Fruit fly (Drosophila melanogaster) whole organism, embryonic: ENCODE measurements around the gene CG7156.
A peak's percentile ranks its signal among the peaks of the same experiment; 100 is the strongest.

Experiments used
- Abd-B ChIP-seq: fragments of 200-800 bp; sonication (Bioruptor generic); optimal IDR thresholded peaks from 2 replicates; lab custom pipeline; 2018; ENCODE audit warnings: missing biosample characterization, mild to moderate bottlenecking, missing genetic modification characterization, moderate library complexity
- Atf6 ChIP-seq: fragments of 200-800 bp; sonication (Bioruptor generic); IDR thresholded peaks from 2 replicates; pipeline ENCODE4 v1.3.6; 2022; ENCODE audit warnings: missing biosample characterization, missing genetic modification characterization
- CG11093 ChIP-seq: fragments of 200-800 bp; sonication (Bioruptor generic); IDR thresholded peaks from 3 replicates; pipeline ENCODE4 v1.3.6; 2022; ENCODE audit warnings: missing biosample characterization, missing genetic modification characterization
- CG11398 ChIP-seq: fragments of 200-800 bp; sonication (Bioruptor generic); optimal IDR thresholded peaks from 2 replicates; lab custom pipeline; 2016; ENCODE audit warnings: missing biosample characterization, missing genetic modification characterization
- CG11560 ChIP-seq: fragments of 200-800 bp; sonication (Bioruptor generic); IDR thresholded peaks from 3 replicates; pipeline ENCODE4 v1.3.6; 2022; ENCODE audit warnings: missing biosample characterization, missing genetic modification characterization
- CG12219 ChIP-seq: fragments of 200-800 bp; sonication (Bioruptor generic); optimal IDR thresholded peaks from 3 replicates; lab custom pipeline; 2018; ENCODE audit warnings: missing biosample characterization, mild to moderate bottlenecking, missing genetic modification characterization
- CG12236 ChIP-seq: fragments of 200-800 bp; sonication (Bioruptor generic); optimal IDR thresholded peaks from 2 replicates; lab custom pipeline; 2016; ENCODE audit warnings: missing biosample characterization, missing genetic modification characterization
- CG13894 ChIP-seq: fragments of 200-800 bp; sonication (Bioruptor generic); optimal IDR thresholded peaks from 3 replicates; lab custom pipeline; 2018; ENCODE audit warnings: missing biosample characterization, mild to moderate bottlenecking, missing genetic modification characterization, moderate library complexity
- CG15696 ChIP-seq: fragments of 200-800 bp; sonication (Bioruptor generic); optimal IDR thresholded peaks from 2 replicates; lab custom pipeline; 2019; ENCODE audit warnings: missing biosample characterization, mild to moderate bottlenecking, missing genetic modification characterization, moderate library complexity
- CG18476 ChIP-seq: fragments of 200-800 bp; sonication (Bioruptor generic); optimal IDR thresholded peaks from 2 replicates; lab custom pipeline; 2016; ENCODE audit warnings: missing biosample characterization, mild to moderate bottlenecking, missing genetic modification characterization
- CG30020 ChIP-seq: fragments of 200-800 bp; optimal IDR thresholded peaks from 2 replicates; lab custom pipeline; 2019; ENCODE audit warnings: missing biosample characterization, mild to moderate bottlenecking, missing genetic modification characterization, moderate library complexity
- CG33213 ChIP-seq: fragments of 200-800 bp; sonication (Bioruptor generic); optimal IDR thresholded peaks from 3 replicates; lab custom pipeline; 2016; ENCODE audit warnings: missing biosample characterization, missing genetic modification characterization
- CG34422 ChIP-seq: fragments of 200-800 bp; sonication (Bioruptor generic); IDR thresholded peaks from 3 replicates; pipeline ENCODE4 v1.3.6; 2022; ENCODE audit warnings: missing biosample characterization, missing genetic modification characterization
- CG3726 ChIP-seq: fragments of 200-800 bp; sonication (Bioruptor generic); IDR thresholded peaks from 3 replicates; pipeline ENCODE4, ENCODE4 v1.3.6; 2022; ENCODE audit warnings: missing biosample characterization, missing genetic modification characterization
- CG42726 ChIP-seq: fragments of 200-800 bp; sonication (Bioruptor generic); IDR thresholded peaks from 2 replicates; pipeline ENCODE4 v1.3.6; 2022; ENCODE audit warnings: missing biosample characterization, missing genetic modification characterization; ENCODE audit not compliant: partially characterized antibody
- CG43689 ChIP-seq: fragments of 200-800 bp; sonication (Bioruptor generic); IDR thresholded peaks from 2 replicates; pipeline ENCODE4 v1.3.6; 2022; ENCODE audit warnings: missing biosample characterization, missing genetic modification characterization
- CG9215 ChIP-seq: fragments of 200-800 bp; sonication (Bioruptor generic); IDR thresholded peaks from 2 replicates; pipeline ENCODE4 v1.3.6; 2022; ENCODE audit warnings: missing biosample characterization, missing genetic modification characterization
- CG9727 ChIP-seq: fragments of 200-800 bp; sonication (Bioruptor generic); optimal IDR thresholded peaks from 3 replicates; lab custom pipeline; 2017; ENCODE audit warnings: missing biosample characterization, mild to moderate bottlenecking, missing genetic modification characterization
- CG9817 ChIP-seq: fragments of 200-800 bp; sonication (Bioruptor generic); optimal IDR thresholded peaks from 2 replicates; lab custom pipeline; 2018; ENCODE audit warnings: missing biosample characterization, mild to moderate bottlenecking, missing genetic modification characterization, moderate library complexity
- Camta ChIP-seq: fragments of 200-800 bp; sonication (Bioruptor generic); optimal IDR thresholded peaks from 2 replicates; lab custom pipeline; 2016; ENCODE audit warnings: missing biosample characterization, missing genetic modification characterization
- Deaf1 ChIP-seq: fragments of 200-800 bp; optimal IDR thresholded peaks from 3 replicates; lab custom pipeline; 2019; ENCODE audit warnings: missing biosample characterization, mild to moderate bottlenecking, missing genetic modification characterization, moderate library complexity
- Doc3 ChIP-seq: fragments of 200-800 bp; sonication (Bioruptor generic); IDR thresholded peaks from 3 replicates; pipeline ENCODE4 v1.3.6; 2022; ENCODE audit warnings: missing biosample characterization, missing genetic modification characterization; ENCODE audit not compliant: partially characterized antibody
- ERR ChIP-seq: fragments of 200-800 bp; sonication (Bioruptor generic); optimal IDR thresholded peaks from 2 replicates; lab custom pipeline; 2016; ENCODE audit warnings: missing biosample characterization, missing genetic modification characterization
- Kr ChIP-seq: fragments of 200-800 bp; sonication (Bioruptor generic); optimal IDR thresholded peaks from 2 replicates; lab custom pipeline; 2017; ENCODE audit warnings: missing biosample characterization, mild to moderate bottlenecking, missing genetic modification characterization
- Myb ChIP-seq: fragments of 200-800 bp; sonication (Bioruptor generic); optimal IDR thresholded peaks from 2 replicates; lab custom pipeline; 2016; ENCODE audit warnings: missing biosample characterization, missing genetic modification characterization
- Opbp ChIP-seq: fragments of 200-800 bp; sonication (Bioruptor generic); IDR thresholded peaks from 3 replicates; pipeline ENCODE4 v1.3.6; 2022; ENCODE audit warnings: missing biosample characterization, missing genetic modification characterization; ENCODE audit not compliant: partially characterized antibody
- Stat92E ChIP-seq, 3 experiments: fragments of >200 bp in 2 of 3; fragments of 200-800 bp in 1 of 3; sonication (Bioruptor generic) in 1 of 3; optimal IDR thresholded peaks; 2 replicates each; lab custom pipeline; 2017 to 2019; ENCODE audit warnings: missing biosample characterization in 3 of 3, missing genetic modification characterization in 3 of 3, mild to moderate bottlenecking in 1 of 3, moderate library complexity in 1 of 3
- Vsx1 ChIP-seq: fragments of 200-800 bp; sonication (Bioruptor generic); optimal IDR thresholded peaks from 2 replicates; lab custom pipeline; 2017; ENCODE audit warnings: missing biosample characterization, mild to moderate bottlenecking, missing genetic modification characterization, missing genetic modification reagents
- abd-A ChIP-seq: fragments of 200-800 bp; sonication (Bioruptor generic); optimal IDR thresholded peaks from 3 replicates; lab custom pipeline; 2019; ENCODE audit warnings: missing biosample characterization, mild to moderate bottlenecking, missing genetic modification characterization, moderate library complexity
- al ChIP-seq: fragments of 200-800 bp; sonication (Bioruptor generic); IDR thresholded peaks from 2 replicates; pipeline ENCODE4 v1.3.6; 2022; ENCODE audit warnings: missing biosample characterization, missing genetic modification characterization
- ara ChIP-seq: fragments of 200-800 bp; sonication (Bioruptor generic); IDR thresholded peaks from 2 replicates; pipeline ENCODE4 v1.3.6; 2022; ENCODE audit warnings: missing biosample characterization, missing genetic modification characterization
- crol ChIP-seq: fragments of 200-800 bp; sonication (Bioruptor generic); IDR thresholded peaks from 2 replicates; pipeline ENCODE4 v1.3.6; 2022; ENCODE audit warnings: missing biosample characterization, missing genetic modification characterization
- disco-r ChIP-seq: fragments of 200-800 bp; sonication (Bioruptor generic); optimal IDR thresholded peaks from 2 replicates; lab custom pipeline; 2016; ENCODE audit warnings: missing biosample characterization, missing genetic modification characterization
- fd96Cb ChIP-seq: fragments of 200-800 bp; sonication (Bioruptor generic); optimal IDR thresholded peaks from 2 replicates; lab custom pipeline; 2018; ENCODE audit warnings: missing biosample characterization, mild to moderate bottlenecking, missing genetic modification characterization, moderate library complexity
- gt ChIP-seq: fragments of 200-800 bp; sonication (Bioruptor generic); IDR thresholded peaks from 2 replicates; pipeline ENCODE4 v1.3.6; 2022; ENCODE audit warnings: missing biosample characterization, missing genetic modification characterization
- ham ChIP-seq: fragments of 200-800 bp; sonication (Bioruptor generic); IDR thresholded peaks from 2 replicates; pipeline ENCODE4 v1.3.6; 2022; ENCODE audit warnings: missing biosample characterization, missing genetic modification characterization
- inv ChIP-seq: fragments of 200-800 bp; sonication (Bioruptor generic); IDR thresholded peaks from 2 replicates; pipeline ENCODE4 v1.3.6; 2022; ENCODE audit warnings: missing biosample characterization, missing genetic modification characterization; ENCODE audit not compliant: partially characterized antibody
- lov ChIP-seq, 2 experiments: fragments of 200-800 bp in 1 of 2; fragments of >200 bp in 1 of 2; sonication (Bioruptor generic) in 1 of 2; IDR thresholded peaks in 1 of 2; optimal IDR thresholded peaks in 1 of 2; 2 replicates in 1 of 2; 3 replicates in 1 of 2; pipeline versions ENCODE4 v1.3.6 to Lab custom; 2017 to 2022; ENCODE audit warnings: missing biosample characterization in 1 of 2, missing genetic modification characterization in 1 of 2
- nmo ChIP-seq: fragments of 200-800 bp; sonication (Bioruptor generic); optimal IDR thresholded peaks from 2 replicates; lab custom pipeline; 2018; ENCODE audit warnings: missing biosample characterization, mild to moderate bottlenecking, missing genetic modification characterization, moderate library complexity
- onecut ChIP-seq: fragments of 200-800 bp; sonication (Bioruptor generic); IDR thresholded peaks from 2 replicates; pipeline ENCODE4 v1.3.6; 2022; ENCODE audit warnings: missing biosample characterization, missing genetic modification characterization
- pan ChIP-seq, 4 experiments: fragments of >200 bp in 3 of 4; fragments of 200-800 bp in 1 of 4; sonication (Bioruptor generic) in 1 of 4; optimal IDR thresholded peaks in 3 of 4; IDR thresholded peaks in 1 of 4; 2 replicates each; pipeline versions ENCODE4 v1.3.6 to Lab custom; 2017 to 2022; ENCODE audit warnings: missing biosample characterization in 2 of 4, missing genetic modification characterization in 2 of 4, mixed read lengths in 1 of 4
- pita ChIP-seq: fragments of 200-800 bp; sonication (Bioruptor generic); optimal IDR thresholded peaks from 2 replicates; lab custom pipeline; 2017; ENCODE audit warnings: missing biosample characterization, mild to moderate bottlenecking, missing genetic modification characterization
- pzg ChIP-seq: fragments of 200-800 bp; sonication (Bioruptor generic); optimal IDR thresholded peaks from 3 replicates; lab custom pipeline; 2018; ENCODE audit warnings: missing biosample characterization, mild to moderate bottlenecking, missing genetic modification characterization, moderate library complexity
- ssp ChIP-seq: fragments of 200-800 bp; sonication (Bioruptor generic); IDR thresholded peaks from 2 replicates; pipeline ENCODE4 v1.3.6; 2022; ENCODE audit warnings: missing biosample characterization, missing genetic modification characterization
- stc ChIP-seq: fragments of 200-800 bp; sonication (Bioruptor generic); IDR thresholded peaks from 2 replicates; pipeline ENCODE4 v1.3.6; 2022; ENCODE audit warnings: missing biosample characterization, missing genetic modification characterization
- tgo ChIP-seq: fragments of 200-800 bp; sonication (Bioruptor generic); IDR thresholded peaks from 3 replicates; pipeline ENCODE4 v1.3.6; 2022; ENCODE audit warnings: missing biosample characterization, missing genetic modification characterization
- tll ChIP-seq, 2 experiments: fragments of 200-800 bp in 1 of 2; fragments of >200 bp in 1 of 2; sonication (Bioruptor generic) in 1 of 2; optimal IDR thresholded peaks; 2 replicates each; lab custom pipeline; 2017 to 2019; ENCODE audit warnings: missing biosample characterization in 2 of 2, missing genetic modification characterization in 2 of 2, mild to moderate bottlenecking in 1 of 2, moderate library complexity in 1 of 2
- tx ChIP-seq: fragments of 200-800 bp; sonication (Bioruptor generic); optimal IDR thresholded peaks from 2 replicates; lab custom pipeline; 2016; ENCODE audit warnings: missing biosample characterization, missing genetic modification characterization

The CG7156 gene

DNA sequence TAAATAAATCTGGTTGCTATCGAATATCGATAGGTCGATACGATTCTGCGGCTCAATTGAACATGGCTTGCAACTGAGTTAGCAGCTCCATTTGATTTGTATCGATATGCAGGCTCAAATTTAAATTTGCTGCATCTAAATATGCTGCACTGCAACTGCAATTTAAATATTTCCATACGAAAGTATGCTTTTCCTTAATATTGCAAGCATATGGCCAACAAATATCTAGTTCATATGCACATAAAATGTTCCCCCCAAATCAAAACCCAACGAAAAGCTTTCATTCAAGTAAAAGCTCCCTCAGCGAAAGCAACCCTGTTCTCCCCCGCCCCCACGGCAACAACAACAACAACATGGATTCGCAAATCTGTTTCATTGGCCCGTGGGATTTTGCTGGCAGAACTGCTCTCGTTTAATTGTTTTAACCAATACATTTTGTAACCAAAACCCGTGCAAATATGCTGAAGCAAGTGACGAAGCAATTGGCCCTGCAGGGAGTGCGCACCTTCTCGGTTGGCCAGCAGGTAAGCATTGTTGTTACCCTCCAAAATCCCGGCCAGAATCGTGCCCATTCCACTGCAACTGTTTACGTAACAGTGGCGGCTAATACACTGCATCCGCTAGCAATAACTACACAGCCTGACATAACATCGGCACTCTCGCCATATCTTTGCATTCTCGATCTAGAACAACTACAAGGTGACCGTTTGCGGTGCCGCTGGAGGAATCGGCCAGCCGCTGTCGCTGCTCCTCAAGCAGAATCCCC is 15.7 kb downstream of the CG7156 start, which contains the start of the genes CG7168 and Mdh2 (continued):
- TF ChIP-seq nmo (GFP tag; lab: Kevin White, UChicago) (peak; percentile 47), CG12219 (no peak), pzg (peak; percentile 77), Myb (GFP tag; lab: Kevin White, UChicago) (peak; percentile 53), ERR (no peak), Stat92E (GFP tag; optimal IDR thresholded peaks at IDR 0.05; lab: Kevin White, UChicago) (no peak), ssp (GFP tag; lab: Robert Waterston, UW) (no peak), Opbp (GFP tag; lab: Robert Waterston, UW) (peak; percentile 87; the same call in 2 of the 3 replicates), Kr (GFP tag; lab: Kevin White, UChicago) (no peak), CG43689 (GFP tag; lab: Robert Waterston, UW) (no peak), crol (GFP tag; lab: Robert Waterston, UW) (peak; percentile 35; the same call in 1 of the 2 replicates), inv (GFP tag; lab: Robert Waterston, UW) (peak; percentile 63), CG9727 (GFP tag; lab: Kevin White, UChicago) (no peak), CG11398 (GFP tag; lab: Kevin White, UChicago) (no peak), Atf6 (no peak), al (GFP tag; lab: Robert Waterston, UW) (no peak), CG33213 (GFP tag; lab: Kevin White, UChicago) (no peak), CG42726 (GFP tag; lab: Robert Waterston, UW) (peak; percentile 79), Deaf1 (tag; lab: Kevin White, UChicago) (no peak), fd96Cb (tag; lab: Kevin White, UChicago) (no peak), CG18476 (GFP tag; lab: Kevin White, UChicago) (no peak), Camta (GFP tag; lab: Kevin White, UChicago) (no peak), abd-A (tag; lab: Kevin White, UChicago) (no peak), gt (no peak), CG3726 (GFP tag; lab: Robert Waterston, UW) (no peak), Vsx1 (GFP tag; lab: Kevin White, UChicago) (no peak), ara (no peak), disco-r (no peak), pan (optimal IDR thresholded peaks at IDR 0.05; lab: Kevin White, UChicago) (no peak), pan (GFP tag; optimal IDR thresholded peaks at IDR 0.05 in 1 of 2, IDR thresholded peaks at IDR 0.05 in 1 of 2) (peak in 1 of 2 experiments; percentile 18), Abd-B (GFP tag; lab: Kevin White, UChicago) (no peak), ham (GFP tag; lab: Robert Waterston, UW) (no peak), tgo (no peak), CG15696 (tag; lab: Kevin White, UChicago) (no peak), stc (GFP tag; lab: Robert Waterston, UW) (no peak), onecut (GFP tag; lab: Robert Waterston, UW) (no peak), tx (GFP tag; lab: Kevin White, UChicago) (no peak), CG11560 (tag; lab: Robert Waterston, UW) (peak; percentile 80; the same call in 2 of the 3 replicates), lov (optimal IDR thresholded peaks at IDR 0.05; lab: Kevin White, UChicago) (no peak), lov (GFP tag; IDR thresholded peaks at IDR 0.05; lab: Robert Waterston, UW) (no peak), tll (GFP tag; optimal IDR thresholded peaks at IDR 0.05; lab: Kevin White, UChicago) (no peak), CG13894 (tag; lab: Kevin White, UChicago) (no peak), CG34422 (GFP tag; lab: Robert Waterston, UW) (no peak), CG9215 (no peak), CG9817 (no peak), CG11093 (GFP tag; lab: Robert Waterston, UW) (no peak), CG30020 (peak; percentile 31), pita (no peak), Doc3 (GFP tag; lab: Robert Waterston, UW) (peak; percentile 84), CG12236 (GFP tag; lab: Kevin White, UChicago) (no peak)
